Fruit fly (Drosophila melanogaster) whole organism, pupa: ENCODE results near the gene Atac3.

Experiments used
- CG10348 ChIP-seq: fragments of 200-800 bp; sonication (Bioruptor generic); IDR thresholded peaks from 2 replicates; pipeline ENCODE4 v1.3.6; 2022; ENCODE audit warnings: missing biosample characterization, missing genetic modification characterization
- CG12605 ChIP-seq: fragments of 200-800 bp; sonication (Bioruptor generic); IDR thresholded peaks from 2 replicates; pipeline ENCODE4 v1.3.6; 2022; ENCODE audit warnings: missing biosample characterization, missing genetic modification characterization
- CG13204 ChIP-seq: fragments of 200-800 bp; sonication (Bioruptor generic); optimal IDR thresholded peaks from 2 replicates; lab custom pipeline; 2018; ENCODE audit warnings: missing biosample characterization, mild to moderate bottlenecking, missing genetic modification characterization, moderate library complexity
- CG14655 ChIP-seq: fragments of 200-800 bp; sonication (Bioruptor generic); optimal IDR thresholded peaks from 3 replicates; lab custom pipeline; 2017; ENCODE audit warnings: mild to moderate bottlenecking, missing biosample characterization, missing genetic modification reagents, missing genetic modification characterization
- CG15710 ChIP-seq: fragments of 200-800 bp; sonication (Bioruptor generic); optimal IDR thresholded peaks from 2 replicates; lab custom pipeline; 2018; ENCODE audit warnings: missing biosample characterization, mild to moderate bottlenecking, missing genetic modification characterization, moderate library complexity
- CG17806 ChIP-seq: fragments of 200-800 bp; sonication (Bioruptor generic); optimal IDR thresholded peaks from 2 replicates; lab custom pipeline; 2018; ENCODE audit warnings: missing biosample characterization, mild to moderate bottlenecking, missing genetic modification characterization, moderate library complexity
- CG32121 ChIP-seq: fragments of 200-800 bp; sonication (Bioruptor generic); IDR thresholded peaks from 2 replicates; pipeline ENCODE4 v1.3.6; 2022; ENCODE audit warnings: missing biosample characterization, missing genetic modification characterization
- CG34367 ChIP-seq: fragments of 200-800 bp; sonication (Bioruptor generic); optimal IDR thresholded peaks from 2 replicates; lab custom pipeline; 2018; ENCODE audit warnings: missing biosample characterization, mild to moderate bottlenecking, missing genetic modification characterization
- CG4496 ChIP-seq: fragments of 200-800 bp; sonication (Bioruptor generic); IDR thresholded peaks from 3 replicates; pipeline ENCODE4 v1.3.6; 2022; ENCODE audit warnings: missing biosample characterization, missing genetic modification characterization
- CG8159 ChIP-seq: fragments of 200-800 bp; sonication (Bioruptor generic); optimal IDR thresholded peaks from 3 replicates; lab custom pipeline; 2018; ENCODE audit warnings: missing biosample characterization, mild to moderate bottlenecking, missing genetic modification characterization, moderate library complexity
- CG8301 ChIP-seq: fragments of 200-800 bp; sonication (Bioruptor generic); optimal IDR thresholded peaks from 2 replicates; lab custom pipeline; 2018; ENCODE audit warnings: missing biosample characterization, mild to moderate bottlenecking, missing genetic modification characterization
- CG9948 ChIP-seq: fragments of 200-800 bp; sonication (Bioruptor generic); optimal IDR thresholded peaks from 2 replicates; lab custom pipeline; 2018; ENCODE audit warnings: missing biosample characterization, mild to moderate bottlenecking, missing genetic modification characterization, moderate library complexity
- D1 ChIP-seq: fragments of 200-800 bp; sonication (Bioruptor generic); optimal IDR thresholded peaks from 2 replicates; lab custom pipeline; 2018; ENCODE audit warnings: missing biosample characterization, mild to moderate bottlenecking, missing genetic modification characterization, moderate library complexity
- EcR ChIP-seq: fragments of 200-800 bp; sonication (Bioruptor generic); optimal IDR thresholded peaks from 3 replicates; lab custom pipeline; 2019; ENCODE audit warnings: missing biosample characterization, missing genetic modification characterization, mild to moderate bottlenecking, moderate library complexity, missing genetic modification reagents
- Ets98B ChIP-seq: fragments of 200-800 bp; sonication (Bioruptor generic); IDR thresholded peaks from 2 replicates; pipeline ENCODE4 v1.3.6; 2022; ENCODE audit warnings: missing biosample characterization, missing genetic modification characterization
- Pif1A ChIP-seq: fragments of 200-800 bp; sonication (Bioruptor generic); optimal IDR thresholded peaks from 3 replicates; lab custom pipeline; 2016; ENCODE audit warnings: missing biosample characterization, missing genetic modification characterization
- Pif1B ChIP-seq: fragments of 200-800 bp; sonication (Bioruptor generic); optimal IDR thresholded peaks from 3 replicates; lab custom pipeline; 2016; ENCODE audit warnings: missing biosample characterization, missing genetic modification characterization
- Snoo ChIP-seq: fragments of 200-800 bp; sonication (Bioruptor generic); optimal IDR thresholded peaks from 3 replicates; lab custom pipeline; 2017; ENCODE audit warnings: missing biosample characterization, mild to moderate bottlenecking, missing genetic modification characterization, inconsistent platforms
- fd96Ca ChIP-seq: fragments of 200-800 bp; sonication (Bioruptor generic); IDR thresholded peaks from 3 replicates; pipeline ENCODE4 v1.3.6; 2022; ENCODE audit warnings: missing biosample characterization, missing genetic modification characterization
- gl ChIP-seq: fragments of 200-800 bp; sonication (Bioruptor generic); optimal IDR thresholded peaks from 2 replicates; lab custom pipeline; 2018; ENCODE audit warnings: missing biosample characterization, mild to moderate bottlenecking, missing genetic modification characterization
- rn ChIP-seq: fragments of 200-800 bp; sonication (Bioruptor generic); IDR thresholded peaks from 2 replicates; pipeline ENCODE4 v1.3.6; 2022; ENCODE audit warnings: missing biosample characterization, missing genetic modification characterization

Gene Atac3

dm6 chr3L:320798-321197, 7.0 kb downstream of the Atac3 start:
- TF ChIP-seq CG13204 (GFP tag; lab: Kevin White, UChicago) (no peak), EcR (no peak), gl (tag; lab: Kevin White, UChicago) (no peak), CG14655 (no peak), CG17806 (tag; lab: Kevin White, UChicago) (no peak), CG10348 (no peak), Pif1A (GFP tag; lab: Kevin White, UChicago) (no peak), rn (GFP tag; lab: Robert Waterston, UW) (no peak), Pif1B (GFP tag; lab: Kevin White, UChicago) (no peak), fd96Ca (GFP tag; lab: Robert Waterston, UW) (no peak), CG8301 (tag; lab: Kevin White, UChicago) (no peak), CG4496 (GFP tag; lab: Robert Waterston, UW) (no peak), CG34367 (no peak)

- no peak for TF ChIP-seq CG4496 (GFP tag; lab: Robert Waterston, UW)
- TF ChIP-seq, all 21 proteins: peak for 0
These were observed 7.8 kb downstream of the Atac3 start for dm6 chr3L:320010-320337.

dm6 chr3L:319145-320009, 8.4 kb downstream of the Atac3 start, which contains the start of gene fwd:
Gene fwd (minus strand): TSS chr3L:319884.
- TF ChIP-seq D1 (tag; lab: Kevin White, UChicago) (no peak), Ets98B (GFP tag; lab: Robert Waterston, UW) (no peak; the same call in 1 of the 2 replicates), rn (GFP tag; lab: Robert Waterston, UW) (no peak), CG17806 (tag; lab: Kevin White, UChicago) (no peak), CG34367 (no peak), Pif1A (GFP tag; lab: Kevin White, UChicago) (no peak), gl (tag; lab: Kevin White, UChicago) (no peak), CG8301 (tag; lab: Kevin White, UChicago) (no peak), Snoo (no peak), CG4496 (GFP tag; lab: Robert Waterston, UW) (peak; percentile 74), CG32121 (GFP tag; lab: Robert Waterston, UW) (no peak), CG9948 (tag; lab: Kevin White, UChicago) (no peak), CG14655 (no peak), Pif1B (GFP tag; lab: Kevin White, UChicago) (no peak), CG8159 (peak; percentile 30), CG12605 (0 out of 2 replicates have a peak, but pooled peaks have one; percentile 14), CG13204 (GFP tag; lab: Kevin White, UChicago) (no peak), CG10348 (no peak), CG15710 (tag; lab: Kevin White, UChicago) (no peak), fd96Ca (GFP tag; lab: Robert Waterston, UW) (peak; percentile 22; the same call in 1 of the 3 replicates), EcR (peak; percentile 63)

dm6 chr3L:316784-317183, 11.0 kb downstream of the Atac3 start, which contains the start of gene ddbt:
Gene ddbt (plus strand): TSS chr3L:317084.
- TF ChIP-seq CG13204 (GFP tag; lab: Kevin White, UChicago) = no peak
- no peak for TF ChIP-seq CG10348

dm6 chr3L:315140-315539, 12.7 kb downstream of the Atac3 start:
- TF ChIP-seq rn (GFP tag; lab: Robert Waterston, UW) = no peak
- TF ChIP-seq EcR = peak; percentile 85

dm6 chr3L:312323-312722, 15.5 kb downstream of the Atac3 start:
- TF ChIP-seq EcR (no peak), CG14655 (no peak), Snoo (no peak), CG17806 (tag; lab: Kevin White, UChicago) (no peak), Ets98B (GFP tag; lab: Robert Waterston, UW) (no peak), CG4496 (GFP tag; lab: Robert Waterston, UW) (no peak), gl (tag; lab: Kevin White, UChicago) (no peak), CG15710 (tag; lab: Kevin White, UChicago) (no peak), CG10348 (no peak), Pif1B (GFP tag; lab: Kevin White, UChicago) (no peak), D1 (tag; lab: Kevin White, UChicago) (no peak), fd96Ca (GFP tag; lab: Robert Waterston, UW) (no peak), CG34367 (no peak), CG9948 (tag; lab: Kevin White, UChicago) (no peak), CG13204 (GFP tag; lab: Kevin White, UChicago) (no peak), CG8159 (no peak), rn (GFP tag; lab: Robert Waterston, UW) (no peak)

DNA sequence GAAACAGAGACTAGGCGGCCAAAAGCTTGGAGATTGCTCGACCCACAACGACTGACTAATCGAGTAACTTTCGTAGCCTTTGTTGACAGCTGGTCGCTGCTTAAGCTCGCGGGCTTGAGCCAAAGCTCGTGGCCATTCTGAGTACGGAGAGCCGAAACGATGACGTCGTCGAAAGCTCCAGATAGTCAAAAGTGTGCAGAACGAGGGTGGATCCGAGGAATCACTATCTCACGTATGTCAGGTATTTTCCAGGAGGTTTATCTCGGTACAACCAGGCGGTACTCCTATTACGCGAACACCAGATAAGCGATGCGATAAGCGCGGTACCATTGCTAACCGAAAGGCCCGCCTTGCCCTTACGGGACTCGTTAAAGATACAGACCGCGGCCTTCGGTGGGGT, 16.2 kb downstream of the Atac3 start:
- TF ChIP-seq CG12605 (no peak), EcR (peak; percentile 36)
